Worm (Caenorhabditis elegans) whole organism, L4 larva: ENCODE results near the gene ZK666.15.

Experiments
- F26F4.8 ChIP-seq: fragments of 200-800 bp; sonication (Bioruptor generic); conservative IDR thresholded peaks from 2 replicates; pipeline ENCODE4 v1.3.6; 2022; ENCODE audit warnings: missing genetic modification characterization, missing compliant biosample characterization
- F37D6.2 ChIP-seq: sonication (generic microtip); optimal IDR thresholded peaks from 2 replicates; lab custom pipeline; 2016; ENCODE audit warnings: mild to moderate bottlenecking, missing genetic modification characterization, missing compliant biosample characterization
- R02D3.7 ChIP-seq: fragments of 150-350 bp; sonication (generic microtip); optimal IDR thresholded peaks from 3 replicates; lab custom pipeline; 2014; ENCODE audit warnings: missing biosample characterization, missing genetic modification characterization
- Y105C5A.15 ChIP-seq: fragments of 200-800 bp; sonication (Bioruptor generic); IDR thresholded peaks from 2 replicates; pipeline ENCODE4 v1.3.6; 2022; ENCODE audit warnings: missing genetic modification characterization, missing compliant biosample characterization
- Y5F2A.4 ChIP-seq: fragments of 200-800 bp; sonication (Bioruptor generic); optimal IDR thresholded peaks from 2 replicates; lab custom pipeline; 2018; ENCODE audit warnings: mild to moderate bottlenecking, missing genetic modification characterization, missing compliant biosample characterization
- Y75B8A.6 ChIP-seq: fragments of 200-800 bp; sonication (Bioruptor generic); IDR thresholded peaks from 2 replicates; pipeline ENCODE4 v1.3.6; 2022; ENCODE audit warnings: missing genetic modification reagents, missing genetic modification characterization, missing compliant biosample characterization
- ZK546.5 ChIP-seq, 2 experiments: sonication (generic microtip); optimal IDR thresholded peaks; 2 replicates each; lab custom pipeline; 2017; ENCODE audit warnings: missing biosample characterization in 2 of 2, missing genetic modification characterization in 2 of 2
- aly-2 ChIP-seq: sonication (generic microtip); optimal IDR thresholded peaks from 2 replicates; lab custom pipeline; 2018; ENCODE audit warnings: missing biosample characterization, missing genetic modification characterization
- ama-1 ChIP-seq: fragments of 150-350 bp; optimal IDR thresholded peaks from 2 replicates; lab custom pipeline; 2014; ENCODE audit warnings: inconsistent platforms, mixed read lengths
- arid-1 ChIP-seq: fragments of 200-800 bp; sonication (Bioruptor generic); conservative IDR thresholded peaks from 2 replicates; pipeline ENCODE4 v1.3.6; 2022; ENCODE audit warnings: missing genetic modification reagents, missing genetic modification characterization, missing compliant biosample characterization
- ceh-32 ChIP-seq: sonication (generic microtip); optimal IDR thresholded peaks from 2 replicates; lab custom pipeline; 2016; ENCODE audit warnings: mild to moderate bottlenecking, missing genetic modification characterization, missing compliant biosample characterization; ENCODE audit not compliant: poor library complexity
- ceh-82 ChIP-seq: sonication (generic microtip); optimal IDR thresholded peaks from 2 replicates; lab custom pipeline; 2017; ENCODE audit warnings: missing biosample characterization, missing genetic modification characterization
- daf-12 ChIP-seq: fragments of 150-350 bp; optimal IDR thresholded peaks from 2 replicates; lab custom pipeline; 2014; ENCODE audit warnings: missing biosample characterization, missing genetic modification reagents, missing genetic modification characterization
- daf-19 ChIP-seq: fragments of 200-800 bp; sonication (Bioruptor generic); conservative IDR thresholded peaks from 2 replicates; pipeline ENCODE4 v1.3.6; 2022; ENCODE audit warnings: missing genetic modification characterization, missing compliant biosample characterization
- daf-8 ChIP-seq: fragments of 200-800 bp; sonication (Bioruptor generic); IDR thresholded peaks from 2 replicates; pipeline ENCODE4 v1.3.6; 2022; ENCODE audit warnings: missing genetic modification characterization, missing compliant biosample characterization
- dmd-8 ChIP-seq: fragments of 200-800 bp; sonication (Bioruptor generic); IDR thresholded peaks from 2 replicates; pipeline ENCODE4 v1.3.6; 2022; ENCODE audit warnings: missing genetic modification characterization, missing compliant biosample characterization
- dpl-1 ChIP-seq: fragments of 150-350 bp; optimal IDR thresholded peaks from 2 replicates; lab custom pipeline; 2014; ENCODE audit warnings: missing biosample characterization, missing genetic modification reagents, missing genetic modification characterization
- duxl-1 ChIP-seq: sonication (generic microtip); optimal IDR thresholded peaks from 2 replicates; lab custom pipeline; 2016; ENCODE audit warnings: mild to moderate bottlenecking, missing genetic modification characterization, moderate library complexity, missing compliant biosample characterization; ENCODE audit not compliant: poor library complexity
- dve-1 ChIP-seq: sonication (generic microtip); optimal IDR thresholded peaks from 2 replicates; lab custom pipeline; 2017; ENCODE audit warnings: antibody characterized with exemption, mild to moderate bottlenecking, missing genetic modification characterization, missing compliant biosample characterization; ENCODE audit not compliant: insufficient read depth
- egl-43 ChIP-seq: fragments of 200-800 bp; sonication (Bioruptor generic); IDR thresholded peaks from 2 replicates; pipeline ENCODE4 v1.3.6; 2022; ENCODE audit warnings: missing genetic modification reagents, missing genetic modification characterization, missing compliant biosample characterization
- fkh-10 ChIP-seq: fragments of 150-350 bp; optimal IDR thresholded peaks from 2 replicates; lab custom pipeline; 2014; ENCODE audit warnings: missing biosample characterization, missing genetic modification reagents, missing genetic modification characterization
- fos-1 ChIP-seq: fragments of 150-350 bp; optimal IDR thresholded peaks from 2 replicates; lab custom pipeline; 2014; ENCODE audit warnings: missing biosample characterization, missing genetic modification characterization
- hlh-11 ChIP-seq: fragments of 200-800 bp; sonication (Bioruptor generic); optimal IDR thresholded peaks from 2 replicates; lab custom pipeline; 2018; ENCODE audit warnings: mild to moderate bottlenecking, missing genetic modification characterization, missing compliant biosample characterization
- lim-7 ChIP-seq: fragments of 200-800 bp; sonication (Bioruptor generic); IDR thresholded peaks from 2 replicates; pipeline ENCODE4 v1.3.6; 2022; ENCODE audit warnings: missing genetic modification characterization, missing compliant biosample characterization
- lin-13 ChIP-seq: fragments of 150-350 bp; optimal IDR thresholded peaks from 2 replicates; lab custom pipeline; 2014; ENCODE audit warnings: missing biosample characterization, missing genetic modification reagents, missing genetic modification characterization
- lin-29 ChIP-seq: fragments of 200-800 bp; sonication (Bioruptor generic); IDR thresholded peaks from 2 replicates; pipeline ENCODE4 v1.3.6; 2022; ENCODE audit warnings: missing genetic modification reagents, missing genetic modification characterization, missing compliant biosample characterization
- lin-38 ChIP-seq: fragments of 200-800 bp; sonication (Bioruptor generic); IDR thresholded peaks from 2 replicates; pipeline ENCODE4 v1.3.6; 2022; ENCODE audit warnings: missing genetic modification reagents, missing genetic modification characterization, missing compliant biosample characterization
- lin-39 ChIP-seq: fragments of 150-350 bp; optimal IDR thresholded peaks from 2 replicates; lab custom pipeline; 2014; ENCODE audit warnings: missing biosample characterization, missing genetic modification reagents, missing genetic modification characterization
- lir-3 ChIP-seq: sonication (generic microtip); optimal IDR thresholded peaks from 2 replicates; lab custom pipeline; 2016; ENCODE audit warnings: mild to moderate bottlenecking, missing genetic modification characterization, missing compliant biosample characterization
- lsy-2 ChIP-seq, 2 experiments: fragments of 150-350 bp in 1 of 2; sonication (generic microtip) in 1 of 2; optimal IDR thresholded peaks; 2 replicates each; lab custom pipeline; 2014 to 2017; ENCODE audit warnings: missing biosample characterization in 2 of 2, missing genetic modification characterization in 2 of 2
- mxl-2 ChIP-seq: fragments of 200-800 bp; sonication (Bioruptor generic); conservative IDR thresholded peaks from 2 replicates; pipeline ENCODE4 v1.3.6; 2022; ENCODE audit warnings: missing genetic modification reagents, missing genetic modification characterization, missing compliant biosample characterization
- nhr-10 ChIP-seq: fragments of 150-350 bp; optimal IDR thresholded peaks from 2 replicates; lab custom pipeline; 2014; ENCODE audit warnings: missing biosample characterization, missing genetic modification characterization
- nhr-237 ChIP-seq: sonication (generic microtip); optimal IDR thresholded peaks from 2 replicates; lab custom pipeline; 2017; ENCODE audit warnings: missing biosample characterization, missing genetic modification characterization
- nhr-41 ChIP-seq: fragments of 200-800 bp; sonication (Bioruptor generic); IDR thresholded peaks from 2 replicates; pipeline ENCODE4 v1.3.6; 2022; ENCODE audit warnings: missing genetic modification reagents, missing genetic modification characterization, missing compliant biosample characterization
- nhr-42 ChIP-seq: fragments of 200-800 bp; sonication (Bioruptor generic); IDR thresholded peaks from 2 replicates; pipeline ENCODE4 v1.3.6; 2022; ENCODE audit warnings: missing genetic modification characterization, missing compliant biosample characterization
- nhr-48 ChIP-seq: sonication (generic microtip); optimal IDR thresholded peaks from 2 replicates; lab custom pipeline; 2016; ENCODE audit warnings: mild to moderate bottlenecking, missing genetic modification characterization, missing compliant biosample characterization
- nhr-76 ChIP-seq: fragments of 150-350 bp; optimal IDR thresholded peaks from 2 replicates; lab custom pipeline; 2014; ENCODE audit warnings: missing biosample characterization, missing genetic modification characterization
- pha-4 ChIP-seq, 2 experiments: fragments of 150-350 bp in 1 of 2; fragments of 200-800 bp in 1 of 2; sonication (Bioruptor generic) in 1 of 2; IDR thresholded peaks in 1 of 2; optimal IDR thresholded peaks in 1 of 2; 2 replicates each; pipeline versions ENCODE4 v1.3.6 to Lab custom; 2014 to 2022; ENCODE audit warnings: missing genetic modification characterization in 2 of 2, missing genetic modification reagents in 2 of 2, missing biosample characterization in 1 of 2, missing compliant biosample characterization in 1 of 2
- pqm-1 ChIP-seq: sonication (generic microtip); optimal IDR thresholded peaks from 2 replicates; lab custom pipeline; 2017; ENCODE audit warnings: missing biosample characterization, missing genetic modification characterization
- sdz-12 ChIP-seq: fragments of 200-800 bp; sonication (Bioruptor generic); optimal IDR thresholded peaks from 2 replicates; lab custom pipeline; 2018; ENCODE audit warnings: mild to moderate bottlenecking, missing genetic modification characterization, missing compliant biosample characterization
- set-16 ChIP-seq: fragments of 200-800 bp; sonication (Bioruptor generic); IDR thresholded peaks from 2 replicates; pipeline ENCODE4 v1.3.6; 2022; ENCODE audit warnings: missing genetic modification reagents, missing genetic modification characterization, missing compliant biosample characterization
- snpc-1.2 ChIP-seq: fragments of 200-800 bp; sonication (Bioruptor generic); IDR thresholded peaks from 2 replicates; pipeline ENCODE4 v1.3.6; 2022; ENCODE audit warnings: missing genetic modification reagents, missing genetic modification characterization, missing compliant biosample characterization
- spr-1 ChIP-seq: sonication (generic microtip); optimal IDR thresholded peaks from 2 replicates; lab custom pipeline; 2016; ENCODE audit warnings: mild to moderate bottlenecking, missing genetic modification characterization, missing compliant biosample characterization
- spr-3 ChIP-seq: fragments of 200-800 bp; sonication (Bioruptor generic); optimal IDR thresholded peaks from 2 replicates; lab custom pipeline; 2018; ENCODE audit warnings: mild to moderate bottlenecking, missing genetic modification characterization, missing compliant biosample characterization
- unc-39 ChIP-seq: sonication (generic microtip); optimal IDR thresholded peaks from 2 replicates; lab custom pipeline; 2017; ENCODE audit warnings: missing biosample characterization, missing genetic modification characterization
- vab-7 ChIP-seq: fragments of 200-800 bp; sonication (Bioruptor generic); IDR thresholded peaks from 2 replicates; pipeline ENCODE4 v1.3.6; 2022; ENCODE audit warnings: missing genetic modification reagents, missing genetic modification characterization, missing compliant biosample characterization
- zfp-2 ChIP-seq: sonication (generic microtip); optimal IDR thresholded peaks from 2 replicates; lab custom pipeline; 2016; ENCODE audit warnings: mild to moderate bottlenecking, missing genetic modification characterization, missing compliant biosample characterization
- zip-11 ChIP-seq: fragments of 200-800 bp; sonication (Bioruptor generic); IDR thresholded peaks from 2 replicates; pipeline ENCODE4 v1.3.6; 2022; ENCODE audit warnings: missing genetic modification characterization, missing compliant biosample characterization
- ztf-11 ChIP-seq: fragments of 150-350 bp; optimal IDR thresholded peaks from 2 replicates; lab custom pipeline; 2014; ENCODE audit warnings: missing biosample characterization, missing genetic modification characterization
- ztf-7 ChIP-seq: fragments of 150-350 bp; optimal IDR thresholded peaks from 2 replicates; lab custom pipeline; 2014; ENCODE audit warnings: missing biosample characterization, missing genetic modification characterization

Gene ZK666.15

DNA sequence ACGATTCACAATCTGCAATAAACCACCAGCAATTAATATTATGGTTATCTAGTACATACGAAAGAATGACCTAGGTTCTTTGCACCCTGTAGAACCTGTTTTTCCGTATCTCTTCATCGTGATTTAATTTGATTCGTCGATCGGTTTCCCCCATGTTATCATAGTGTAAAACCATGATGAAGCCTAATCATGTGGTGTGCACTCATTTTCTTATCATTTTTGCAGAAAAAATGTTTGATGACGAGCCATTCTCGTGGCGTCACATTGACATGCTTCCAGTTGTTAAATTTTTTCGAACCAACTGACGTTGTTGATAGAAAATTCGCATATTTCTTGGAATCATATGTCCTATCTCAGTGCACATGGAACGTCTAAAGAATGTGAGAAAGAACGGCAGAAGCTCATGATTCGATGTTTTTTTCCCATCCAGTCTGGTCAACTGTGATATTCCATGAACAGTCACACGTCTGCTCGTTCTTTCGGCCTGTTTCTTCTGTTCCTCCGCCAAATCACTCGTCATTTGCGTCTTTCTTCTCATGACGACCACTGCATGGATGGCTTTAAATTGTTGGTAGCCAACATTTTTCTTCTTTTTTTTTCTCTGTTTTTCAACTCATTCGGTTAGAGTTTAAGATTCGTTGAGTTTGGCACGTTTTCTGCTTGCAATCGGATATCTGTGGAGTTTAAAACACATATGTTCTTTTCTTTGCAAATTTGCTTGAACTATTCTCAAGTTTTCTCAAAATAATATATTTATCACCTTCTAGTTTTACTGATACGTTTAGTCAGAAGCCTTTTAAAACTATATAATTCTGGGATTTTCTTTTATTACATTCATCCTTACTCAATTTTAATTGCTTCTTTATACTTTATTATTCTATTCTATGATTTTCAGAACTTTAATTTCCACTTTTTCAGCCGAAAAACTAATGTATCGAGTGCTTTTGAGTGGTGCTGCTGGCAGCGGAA is 39.2 kb upstream of the ZK666.15 start, which contains the start of gene ZK673.2 (continued):
- no peak for TF ChIP-seq spr-1 (tag; lab: Kevin White, UChicago)
- TF ChIP-seq zip-11 (GFP tag; lab: Robert Waterston, UW) = no peak
- TF ChIP-seq dmd-8 (GFP tag; lab: Robert Waterston, UW) = 0 out of 2 replicates have a peak, but pooled peaks have one; percentile 34
- no peak for TF ChIP-seq nhr-76 (tag; lab: Kevin White, UChicago)
- TF ChIP-seq nhr-42 = no peak
- TF ChIP-seq lin-13 (GFP tag; lab: Kevin White, UChicago) = no peak
- peak; percentile 25; the same call in 1 of the 2 replicates for TF ChIP-seq nhr-41
- no peak for TF ChIP-seq fkh-10 (GFP tag; lab: Kevin White, UChicago)
- TF ChIP-seq ceh-82 = no peak
- TF ChIP-seq duxl-1 (tag; lab: Kevin White, UChicago) = no peak
- no peak for TF ChIP-seq arid-1 (GFP tag; lab: Robert Waterston, UW)
- no peak for TF ChIP-seq snpc-1.2 (GFP tag; lab: Robert Waterston, UW)
- TF ChIP-seq pqm-1 = peak; percentile 46
- no peak for TF ChIP-seq dpl-1 (GFP tag; lab: Kevin White, UChicago)
- TF ChIP-seq unc-39 (tag; lab: Kevin White, UChicago) = no peak
- TF ChIP-seq pha-4 (GFP tag; IDR thresholded peaks at IDR 0.05; lab: Robert Waterston, UW) = peak; percentile 6; the same call in 1 of the 2 replicates
- no peak for TF ChIP-seq pha-4 (tag; optimal IDR thresholded peaks at IDR 0.05; lab: Kevin White, UChicago)
- TF ChIP-seq ztf-7 (tag; lab: Kevin White, UChicago) = no peak
- TF ChIP-seq dve-1 (tag; lab: Kevin White, UChicago) = peak; percentile 42
- TF ChIP-seq ZK546.5 (tag; optimal IDR thresholded peaks at IDR 0.05; lab: Kevin White, UChicago) = no peak
- TF ChIP-seq lin-39 = no peak
- peak; percentile 61 for TF ChIP-seq nhr-10 (tag; lab: Kevin White, UChicago)
- TF ChIP-seq ceh-32 = no peak
- no peak for TF ChIP-seq Y5F2A.4
- no peak for TF ChIP-seq lin-38 (GFP tag; lab: Robert Waterston, UW)
- TF ChIP-seq daf-8 = no peak
- TF ChIP-seq F26F4.8 (GFP tag; lab: Robert Waterston, UW) = no peak
- no peak for TF ChIP-seq Y75B8A.6
- TF ChIP-seq egl-43 (GFP tag; lab: Robert Waterston, UW) = peak; percentile 32; the same call in 1 of the 2 replicates
- no peak for TF ChIP-seq F37D6.2 (tag; lab: Kevin White, UChicago)
- no peak for TF ChIP-seq mxl-2 (GFP tag; lab: Robert Waterston, UW)
- TF ChIP-seq ztf-11 (tag; lab: Kevin White, UChicago) = no peak
- TF ChIP-seq zfp-2 (tag; lab: Kevin White, UChicago) = no peak
- TF ChIP-seq fos-1 (tag; lab: Kevin White, UChicago) = no peak
- TF ChIP-seq vab-7 (GFP tag; lab: Robert Waterston, UW) = no peak
- TF ChIP-seq nhr-237 (tag; lab: Kevin White, UChicago) = no peak
- peak; percentile 31 for TF ChIP-seq ama-1 (lab: Kevin White, UChicago)
- TF ChIP-seq set-16 (GFP tag; lab: Robert Waterston, UW) = no peak
- TF ChIP-seq daf-19 (GFP tag; lab: Robert Waterston, UW) = no peak
- no peak for TF ChIP-seq spr-3 (GFP tag; lab: Kevin White, UChicago)
- no peak for TF ChIP-seq sdz-12 (GFP tag; lab: Kevin White, UChicago)
- TF ChIP-seq nhr-48 (tag; lab: Kevin White, UChicago) = peak; percentile 86
- no peak for TF ChIP-seq daf-12 (tag; lab: Kevin White, UChicago)
- no peak for TF ChIP-seq R02D3.7
- TF ChIP-seq aly-2 = no peak
- peak; percentile 89 for TF ChIP-seq hlh-11 (tag; lab: Kevin White, UChicago)
- no peak for TF ChIP-seq lir-3 (tag; lab: Kevin White, UChicago)
- TF ChIP-seq Y105C5A.15 (GFP tag; lab: Robert Waterston, UW) = no peak
- TF ChIP-seq lin-29 (GFP tag; lab: Robert Waterston, UW) = no peak
- TF ChIP-seq lsy-2 (tag; optimal IDR thresholded peaks at IDR 0.05; lab: Kevin White, UChicago) = peak in 1 of 2 experiments; percentile 28
- TF ChIP-seq lim-7 (GFP tag; lab: Robert Waterston, UW) = no peak
